Worm (Caenorhabditis elegans): Measurements from ENCODE around the gene srh-27.

srh-27 gene

DNA sequence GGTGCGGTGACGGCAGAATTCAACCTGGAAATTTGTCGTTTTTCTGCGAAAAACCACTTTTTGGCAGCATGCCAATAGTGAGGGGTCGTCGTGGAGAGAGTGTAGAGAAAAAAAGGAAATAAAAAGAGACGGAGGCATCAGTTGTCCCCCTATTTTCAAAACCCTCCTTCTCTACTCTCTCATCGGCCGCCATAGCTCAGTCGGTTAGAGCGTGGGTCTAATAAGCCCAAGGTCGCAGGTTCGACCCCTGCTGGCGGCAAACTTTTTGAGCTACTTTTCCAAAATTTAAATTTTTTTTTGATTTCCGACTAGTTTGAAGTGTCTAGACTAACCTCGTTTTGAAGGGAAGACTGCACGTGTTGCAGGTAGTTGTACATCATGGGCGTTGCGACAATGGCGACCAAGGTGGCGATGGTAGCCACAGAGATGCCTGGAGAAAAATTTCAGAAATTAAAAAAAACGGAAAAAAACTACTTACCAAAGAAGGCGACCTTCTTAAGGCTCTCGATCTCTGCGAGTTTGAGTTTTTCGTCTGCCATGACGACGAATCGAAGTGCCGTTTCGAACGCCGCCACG, 46.3 kb downstream of the srh-27 start, which contains the start of gene col-85 (continued):
- TF ChIP-seq snpc-1.1 (tag; optimal IDR thresholded peaks at IDR 0.05; ENCODE audit: insufficient read depth): peak; percentile 90
- TF ChIP-seq hlh-26 (GFP tag; conservative IDR thresholded peaks at IDR 0.05): no peak
- TF ChIP-seq nhr-120 (GFP tag; IDR thresholded peaks at IDR 0.05): 0 out of 2 replicates have a peak, but pooled peaks have one; percentile 28
- peak; percentile 72 for TF ChIP-seq ekl-4 (GFP tag; IDR thresholded peaks at IDR 0.05)
- peak; percentile 36 for TF ChIP-seq ceh-27 (GFP tag; optimal IDR thresholded peaks at IDR 0.05)
- TF ChIP-seq F49E8.2 (tag; optimal IDR thresholded peaks at IDR 0.05; ENCODE audit: insufficient read depth): peak; percentile 68
- TF ChIP-seq tlf-1 (GFP tag; optimal IDR thresholded peaks at IDR 0.05): peak; percentile 57
- no peak for TF ChIP-seq lag-1 (GFP tag; IDR thresholded peaks at IDR 0.05)
- TF ChIP-seq gei-17 (GFP tag; optimal IDR thresholded peaks at IDR 0.05): peak; percentile 5
- TF ChIP-seq xnd-1 (tag; optimal IDR thresholded peaks at IDR 0.05): no peak
- TF ChIP-seq ztf-28 (GFP tag; IDR thresholded peaks at IDR 0.05): peak; percentile 81
- peak; percentile 76 to 91 for TF ChIP-seq rec-8 (tag; optimal IDR thresholded peaks at IDR 0.05)
- peak; percentile 95 for TF ChIP-seq dox-1 (GFP tag; IDR thresholded peaks at IDR 0.05)
- TF ChIP-seq nfya-2 (GFP tag; IDR thresholded peaks at IDR 0.05): 0 out of 2 replicates have a peak, but pooled peaks have one; percentile 41
- TF ChIP-seq F57C9.4 (tag; optimal IDR thresholded peaks at IDR 0.05): no peak
- peak; percentile 50 for TF ChIP-seq repo-1 (tag; optimal IDR thresholded peaks at IDR 0.05)
- TF ChIP-seq C17E4.6 (GFP tag; IDR thresholded peaks at IDR 0.05): no peak
- TF ChIP-seq egl-18 (GFP tag; IDR thresholded peaks at IDR 0.05): 0 out of 2 replicates have a peak, but pooled peaks have one; percentile 50
- peak; percentile 53 for TF ChIP-seq F33H1.4 (GFP tag; IDR thresholded peaks at IDR 0.05)
- peak; percentile 58 for TF ChIP-seq lir-1 (GFP tag; conservative IDR thresholded peaks at IDR 0.05)
- peak; percentile 53 for TF ChIP-seq lsl-1 (GFP tag; optimal IDR thresholded peaks at IDR 0.05)
- TF ChIP-seq atf-7 (tag; optimal IDR thresholded peaks at IDR 0.05): peak; percentile 67
- TF ChIP-seq ceh-40 (GFP tag; IDR thresholded peaks at IDR 0.05): peak; percentile 82
- 0 out of 2 replicates have a peak, but pooled peaks have one; percentile 86 for TF ChIP-seq F37B4.10 (GFP tag; IDR thresholded peaks at IDR 0.05)
- TF ChIP-seq efl-1 (GFP tag; optimal IDR thresholded peaks at IDR 0.05): peak; percentile 26
- TF ChIP-seq Y56A3A.18 (GFP tag; IDR thresholded peaks at IDR 0.05): peak; percentile 56; the same call in 1 of the 2 replicates
- TF ChIP-seq aptf-2 (GFP tag; conservative IDR thresholded peaks at IDR 0.05): 0 out of 2 replicates have a peak, but pooled peaks have one; percentile 34
- peak; percentile 93 for TF ChIP-seq ceh-58 (GFP tag; IDR thresholded peaks at IDR 0.05)
- no peak for TF ChIP-seq ZK185.1 (tag; optimal IDR thresholded peaks at IDR 0.05; ENCODE audit: poor library complexity, severe bottlenecking)
- peak; percentile 90 for TF ChIP-seq hmg-1.2 (GFP tag; IDR thresholded peaks at IDR 0.05)
- no peak for TF ChIP-seq pha-4 (tag; optimal IDR thresholded peaks at IDR 0.05)
- peak; percentile 80 for TF ChIP-seq ztf-26 (tag; optimal IDR thresholded peaks at IDR 0.05)
- TF ChIP-seq dpff-1 (tag; optimal IDR thresholded peaks at IDR 0.05): no peak
- TF ChIP-seq mcd-1 (GFP tag; IDR thresholded peaks at IDR 0.05): peak; percentile 86
- peak in 1 of 3 experiments; percentile 78 for TF ChIP-seq lin-35 (GFP tag; optimal IDR thresholded peaks at IDR 0.05)
- no peak for TF ChIP-seq F55B11.4 (tag; optimal IDR thresholded peaks at IDR 0.05; ENCODE audit: borderline replicate concordance, insufficient read depth)
- peak; percentile 81 for TF ChIP-seq ztf-6 (GFP tag; IDR thresholded peaks at IDR 0.05)
- TF ChIP-seq K12H6.12 (tag; optimal IDR thresholded peaks at IDR 0.05): peak; percentile 23
- no peak; the same call in 1 of the 2 replicates for TF ChIP-seq Y53F4B.3 (GFP tag; IDR thresholded peaks at IDR 0.05)
- TF ChIP-seq hmg-20 (GFP tag; IDR thresholded peaks at IDR 0.05): peak; percentile 67
- TF ChIP-seq hlh-12 (tag; optimal IDR thresholded peaks at IDR 0.05): peak; percentile 65
- TF ChIP-seq cebp-1 (GFP tag; IDR thresholded peaks at IDR 0.05): no peak
- peak; percentile 81 for TF ChIP-seq cebp-1 (tag; optimal IDR thresholded peaks at IDR 0.05)
- no peak for TF ChIP-seq unc-62 (GFP tag; optimal IDR thresholded peaks at IDR 0.05)
- peak; percentile 45 for TF ChIP-seq mes-4 (tag; optimal IDR thresholded peaks at IDR 0.05)
- TF ChIP-seq ccch-3 (GFP tag; optimal IDR thresholded peaks at IDR 0.05): peak; percentile 30
- TF ChIP-seq madf-10 (tag; optimal IDR thresholded peaks at IDR 0.05): peak; percentile 84

Measured in whole organism, young adult.